Fruit fly (Drosophila melanogaster): Measurements from ENCODE around the gene Atx-1.

DNA sequence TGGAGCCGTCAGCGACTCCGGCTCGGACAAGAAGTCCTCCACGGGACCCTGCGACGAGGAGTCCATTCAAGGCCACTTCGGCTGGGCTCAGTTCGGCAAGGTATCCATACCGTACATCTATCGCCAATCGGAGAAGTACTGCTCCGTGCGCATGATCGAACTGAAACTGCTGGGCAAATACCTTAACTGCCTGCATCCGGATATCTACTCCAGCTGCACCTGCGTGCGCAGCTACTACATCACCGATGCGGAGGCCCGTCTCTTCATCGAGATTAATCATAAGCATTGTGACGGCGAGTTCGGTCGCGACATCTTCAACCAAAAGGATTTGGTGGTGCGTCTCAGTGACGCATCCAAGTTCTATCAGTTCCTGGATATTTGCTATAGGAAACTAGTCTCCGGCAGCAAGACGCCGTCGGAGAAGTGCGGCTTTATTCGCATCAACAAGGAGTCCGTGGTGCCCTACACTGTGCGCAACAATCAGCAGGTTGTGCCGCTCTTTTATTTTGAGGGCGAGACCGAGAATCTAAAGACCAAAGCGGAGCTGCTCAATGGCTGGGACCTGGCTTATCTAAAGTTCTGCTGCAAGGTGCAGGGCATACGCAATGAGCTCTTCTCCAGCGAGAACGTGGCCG, 46.9 kb downstream of the Atx-1 start:
- TF ChIP-seq insv (optimal IDR thresholded peaks at IDR 0.05): no peak
- TF ChIP-seq Myc (optimal IDR thresholded peaks at IDR 0.05): no peak
- TF ChIP-seq h (optimal IDR thresholded peaks at IDR 0.05): no peak
- TF ChIP-seq psq (optimal IDR thresholded peaks at IDR 0.05): no peak
